Worm (Caenorhabditis elegans): Measurements from ENCODE around the gene srh-44.
A peak's percentile ranks its signal among the peaks of the same experiment; 100 is the strongest.

The srh-44 gene

DNA sequence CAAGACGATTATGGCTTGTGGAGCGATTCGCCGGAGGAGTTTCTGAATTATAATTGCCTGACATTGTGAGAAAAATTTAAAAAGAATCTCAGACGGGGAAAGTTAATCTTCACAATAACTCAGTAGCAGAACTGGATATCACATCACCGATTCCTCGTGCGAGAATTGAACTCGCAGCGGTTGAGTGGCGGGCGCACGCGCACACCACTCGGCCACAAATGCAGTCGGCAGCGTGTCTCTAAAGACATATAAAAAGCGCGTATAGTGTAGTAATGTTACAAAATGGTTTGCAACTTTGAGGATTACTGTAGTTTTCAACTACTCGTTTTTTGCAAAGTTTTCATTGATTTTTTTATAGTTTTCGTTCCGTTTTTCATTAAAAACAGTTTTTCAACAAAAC lies 30.3 kb upstream of the srh-44 start:
- TF ChIP-seq unc-62 (GFP tag; optimal IDR thresholded peaks at IDR 0.05) (no peak), hmg-11 (tag; optimal IDR thresholded peaks at IDR 0.05) (peak; percentile 93), elt-2 (tag; optimal IDR thresholded peaks at IDR 0.05) (peak; percentile 54), ceh-16 (tag; optimal IDR thresholded peaks at IDR 0.05) (peak; percentile 34), nhr-12 (tag; optimal IDR thresholded peaks at IDR 0.05) (no peak), egl-27 (tag; optimal IDR thresholded peaks at IDR 0.05) (no peak), fkh-10 (GFP tag; optimal IDR thresholded peaks at IDR 0.05) (no peak), fos-1 (tag; optimal IDR thresholded peaks at IDR 0.05) (no peak), lin-15B (tag; optimal IDR thresholded peaks at IDR 0.05) (peak; percentile 32), eor-1 (tag; optimal IDR thresholded peaks at IDR 0.05) (no peak), ceh-82 (tag; optimal IDR thresholded peaks at IDR 0.05) (no peak), fkh-2 (tag; optimal IDR thresholded peaks at IDR 0.05) (no peak), elt-3 (tag; optimal IDR thresholded peaks at IDR 0.05) (no peak), ztf-4 (tag; optimal IDR thresholded peaks at IDR 0.05) (no peak), nhr-77 (tag; optimal IDR thresholded peaks at IDR 0.05) (peak; percentile 50), lsy-12 (tag; optimal IDR thresholded peaks at IDR 0.05) (peak; percentile 91), zag-1 (tag; optimal IDR thresholded peaks at IDR 0.05) (no peak), nhr-43 (tag; optimal IDR thresholded peaks at IDR 0.05; ENCODE audit: poor library complexity, severe bottlenecking) (peak; percentile 86), ztf-11 (tag; optimal IDR thresholded peaks at IDR 0.05) (no peak), mdl-1 (tag; optimal IDR thresholded peaks at IDR 0.05) (no peak), pqm-1 (tag; optimal IDR thresholded peaks at IDR 0.05) (peak; percentile 29), jun-1 (tag; optimal IDR thresholded peaks at IDR 0.05) (peak; percentile 9), ceh-9 (tag; optimal IDR thresholded peaks at IDR 0.05) (no peak), tbx-2 (tag; optimal IDR thresholded peaks at IDR 0.05) (peak; percentile 47), ZK546.5 (tag; optimal IDR thresholded peaks at IDR 0.05) (no peak), daf-12 (tag; optimal IDR thresholded peaks at IDR 0.05) (no peak), nhr-237 (tag; optimal IDR thresholded peaks at IDR 0.05) (no peak), mml-1 (tag; optimal IDR thresholded peaks at IDR 0.05) (no peak), nhr-25 (tag; optimal IDR thresholded peaks at IDR 0.05) (peak; percentile 77), nhr-23 (tag; optimal IDR thresholded peaks at IDR 0.05) (peak; percentile 36), nhr-67 (tag; optimal IDR thresholded peaks at IDR 0.05) (no peak), aly-2 (tag; optimal IDR thresholded peaks at IDR 0.05) (no peak), skn-1 (tag; optimal IDR thresholded peaks at IDR 0.05) (peak; percentile 48), snpc-4 (tag; optimal IDR thresholded peaks at IDR 0.05) (no peak), lin-39 (tag; optimal IDR thresholded peaks at IDR 0.05) (peak; percentile 81), nfya-1 (tag; optimal IDR thresholded peaks at IDR 0.05; ENCODE audit: insufficient read depth) (no peak), pha-4 (tag; optimal IDR thresholded peaks at IDR 0.05) (no peak)

DNA sequence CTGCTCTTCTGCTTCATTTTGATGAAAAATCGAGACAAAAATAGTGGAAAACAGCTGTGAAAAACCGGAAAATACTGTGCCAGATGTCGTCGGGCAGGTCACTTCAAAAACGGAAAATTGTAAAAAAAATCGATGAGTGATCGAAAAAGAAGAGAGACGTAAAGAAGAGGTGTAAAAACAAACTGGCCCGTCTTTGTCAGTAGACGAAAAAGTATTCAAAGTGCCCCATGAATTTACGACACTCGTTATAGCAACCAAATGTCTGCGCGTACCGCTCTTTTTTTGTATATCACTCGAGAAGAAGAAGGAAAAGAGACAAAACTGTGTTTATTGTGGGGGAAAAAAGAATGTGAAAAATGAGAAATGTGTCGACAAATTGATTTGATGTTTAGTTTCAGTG lies 29.7 kb upstream of the srh-44 start, which contains the start of gene twk-5:
Gene twk-5, minus strand, starts transcription at position 101 of the 400 bp plus-strand sequence.
- peak; percentile 39 for TF ChIP-seq ama-1 (optimal IDR thresholded peaks at IDR 0.05)
- TF ChIP-seq mdl-1 (tag; optimal IDR thresholded peaks at IDR 0.05): no peak
- TF ChIP-seq pha-4 (tag; optimal IDR thresholded peaks at IDR 0.05): no peak
- no peak for TF ChIP-seq nhr-67 (tag; optimal IDR thresholded peaks at IDR 0.05)
- no peak for TF ChIP-seq elt-2 (tag; optimal IDR thresholded peaks at IDR 0.05)

DNA sequence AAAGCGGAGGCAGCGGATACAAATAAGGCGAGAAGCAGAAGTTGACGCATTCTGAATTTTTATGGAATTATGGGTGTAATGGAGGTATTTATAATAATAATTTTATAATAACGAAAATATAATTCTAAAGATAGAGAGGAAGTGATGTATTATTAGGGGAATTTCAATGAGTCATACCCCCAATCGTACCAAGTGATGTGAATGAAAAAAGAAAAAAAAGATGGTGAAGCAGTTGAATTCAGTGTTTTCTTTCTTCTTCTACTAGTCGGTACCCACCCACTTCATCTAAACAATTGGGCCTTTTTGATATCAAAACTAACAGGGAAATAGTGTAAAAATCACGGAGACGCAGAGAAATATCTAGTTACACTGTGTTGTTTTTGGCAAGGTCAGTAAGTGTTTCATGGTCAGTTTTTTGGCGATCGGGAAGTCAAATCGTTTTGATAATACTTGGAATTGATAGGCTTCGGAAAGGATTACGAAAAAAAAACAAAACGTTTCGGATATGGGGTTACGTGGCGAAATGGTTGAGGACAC lies 28.1 kb upstream of the srh-44 start, which contains the start of gene ttr-18:
Gene ttr-18, minus strand, starts transcription at position 51 of the 537 bp plus-strand sequence.
- TF ChIP-seq nfya-1 (tag; optimal IDR thresholded peaks at IDR 0.05; ENCODE audit: insufficient read depth) (no peak), mml-1 (tag; optimal IDR thresholded peaks at IDR 0.05) (no peak), sea-2 (GFP tag; optimal IDR thresholded peaks at IDR 0.05) (no peak), nhr-23 (tag; optimal IDR thresholded peaks at IDR 0.05) (peak; percentile 4), egl-5 (tag; optimal IDR thresholded peaks at IDR 0.05) (no peak), ama-1 (optimal IDR thresholded peaks at IDR 0.05) (no peak), nhr-28 (tag; optimal IDR thresholded peaks at IDR 0.05) (no peak), nhr-67 (tag; optimal IDR thresholded peaks at IDR 0.05) (no peak), ceh-9 (tag; optimal IDR thresholded peaks at IDR 0.05) (no peak), nhr-25 (tag; optimal IDR thresholded peaks at IDR 0.05) (peak; percentile 37), fos-1 (tag; optimal IDR thresholded peaks at IDR 0.05) (no peak), daf-12 (tag; optimal IDR thresholded peaks at IDR 0.05) (no peak), fkh-2 (tag; optimal IDR thresholded peaks at IDR 0.05) (no peak), nhr-76 (tag; optimal IDR thresholded peaks at IDR 0.05) (no peak), eor-1 (tag; optimal IDR thresholded peaks at IDR 0.05) (no peak), lin-39 (tag; optimal IDR thresholded peaks at IDR 0.05) (no peak), egl-27 (tag; optimal IDR thresholded peaks at IDR 0.05) (peak; percentile 12), nhr-77 (tag; optimal IDR thresholded peaks at IDR 0.05) (no peak)

Measured in whole organism, L3 larva.